Fruit fly (Drosophila melanogaster): ENCODE data around the gene CG12213.

DNA sequence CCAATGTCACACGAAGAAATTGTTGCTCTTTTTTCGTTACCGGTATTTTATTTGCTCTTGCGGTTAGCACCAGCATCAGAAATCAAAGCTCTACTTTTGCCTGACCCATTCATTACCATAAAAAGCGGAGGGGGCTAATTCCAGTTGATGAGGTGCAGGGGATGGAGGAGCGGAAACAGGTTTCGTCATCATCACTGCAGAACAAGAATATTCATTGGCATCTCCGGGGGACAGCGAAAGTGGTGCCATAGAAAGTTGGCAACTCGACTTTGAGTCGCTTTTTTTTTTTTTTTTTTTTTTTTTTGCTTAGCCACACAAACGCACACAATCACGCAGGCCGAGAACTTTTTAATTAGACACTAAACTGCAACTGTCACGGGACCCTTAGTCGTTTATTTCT is 26.4 kb downstream of the CG12213 start:
- TF ChIP-seq D1 (tag; optimal IDR thresholded peaks at IDR 0.05) (no peak), CG10348 (GFP tag; IDR thresholded peaks at IDR 0.05) (no peak), gl (tag; optimal IDR thresholded peaks at IDR 0.05) (no peak), CG12605 (GFP tag; IDR thresholded peaks at IDR 0.05) (no peak), CG32121 (GFP tag; IDR thresholded peaks at IDR 0.05) (no peak), EcR (GFP tag; optimal IDR thresholded peaks at IDR 0.05) (no peak), CG8159 (tag; optimal IDR thresholded peaks at IDR 0.05) (no peak), CG34367 (tag; optimal IDR thresholded peaks at IDR 0.05) (no peak), Snoo (tag; optimal IDR thresholded peaks at IDR 0.05) (no peak), rn (GFP tag; IDR thresholded peaks at IDR 0.05) (no peak), CG14655 (GFP tag; optimal IDR thresholded peaks at IDR 0.05) (peak; percentile 17)
